Worm (Caenorhabditis elegans): ENCODE data around the gene msp-10.

DNA sequence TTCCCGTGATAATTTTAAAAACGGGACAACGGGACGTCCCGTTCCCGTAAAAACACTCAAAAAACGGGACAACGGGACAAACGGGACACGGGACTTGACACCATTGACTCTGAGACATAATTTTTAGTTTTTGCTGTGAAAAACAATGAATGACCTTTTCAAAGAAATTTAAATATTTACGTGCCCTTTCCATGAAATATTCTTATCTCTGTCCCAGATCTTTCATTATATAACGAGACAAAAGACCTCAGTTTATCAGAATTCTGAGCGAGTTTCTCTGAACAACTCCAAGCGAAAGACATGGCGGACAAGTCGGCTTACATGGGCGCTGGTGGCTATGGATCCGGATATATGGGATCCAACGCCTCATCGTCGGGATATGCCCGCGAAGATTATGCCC, 6.3 kb downstream of the msp-10 start, which contains the start of gene nspd-2:
- TF ChIP-seq skn-1 (tag; optimal IDR thresholded peaks at IDR 0.05) (no peak), pqm-1 (tag; optimal IDR thresholded peaks at IDR 0.05) (no peak), rnt-1 (tag; optimal IDR thresholded peaks at IDR 0.05) (no peak), fkh-10 (GFP tag; optimal IDR thresholded peaks at IDR 0.05) (no peak), pag-3 (tag; optimal IDR thresholded peaks at IDR 0.05; ENCODE audit: borderline replicate concordance, insufficient read depth) (no peak)

Data from whole organism, L1 larva.